Worm (Caenorhabditis elegans) whole organism, midembryonic: ENCODE results near the gene F49E8.7.

Experiments used
- T22C8.4 ChIP-seq: fragments of 200-800 bp; sonication (Bioruptor generic); IDR thresholded peaks from 2 replicates; pipeline ENCODE4 v1.3.6; 2022; ENCODE audit warnings: missing genetic modification characterization, missing compliant biosample characterization
- cog-1 ChIP-seq: sonication (generic microtip); optimal IDR thresholded peaks from 2 replicates; lab custom pipeline; 2016; ENCODE audit warnings: missing genetic modification characterization, missing compliant biosample characterization
- flt-1 ChIP-seq: fragments of 200-800 bp; sonication (Bioruptor generic); IDR thresholded peaks from 2 replicates; pipeline ENCODE4 v1.3.6; 2022; ENCODE audit warnings: missing genetic modification characterization, missing compliant biosample characterization
- klf-2 ChIP-seq: fragments of 200-800 bp; sonication (Bioruptor generic); conservative IDR thresholded peaks from 2 replicates; pipeline ENCODE4 v1.3.6; 2022; ENCODE audit warnings: missing genetic modification reagents, missing genetic modification characterization, missing compliant biosample characterization
- med-1 ChIP-seq: sonication (generic microtip); optimal IDR thresholded peaks from 2 replicates; lab custom pipeline; 2017; ENCODE audit warnings: missing genetic modification characterization, mild to moderate bottlenecking, missing compliant biosample characterization, antibody characterized with exemption, missing genetic modification reagents; ENCODE audit not compliant: insufficient read depth
- ref-1 ChIP-seq: fragments of 200-800 bp; sonication (Bioruptor generic); conservative IDR thresholded peaks from 2 replicates; pipeline ENCODE4 v1.3.6; 2022; ENCODE audit warnings: missing genetic modification reagents, missing genetic modification characterization, missing compliant biosample characterization
- tab-1 ChIP-seq: fragments of 200-800 bp; sonication (Bioruptor generic); IDR thresholded peaks from 2 replicates; pipeline ENCODE4 v1.3.6; 2022; ENCODE audit warnings: missing genetic modification characterization, missing compliant biosample characterization
- ztf-23 ChIP-seq: fragments of 200-800 bp; sonication (Bioruptor generic); IDR thresholded peaks from 2 replicates; pipeline ENCODE4 v1.3.6; 2022; ENCODE audit warnings: missing genetic modification reagents, missing genetic modification characterization, missing compliant biosample characterization
- ztf-29 ChIP-seq: fragments of 200-800 bp; sonication (Bioruptor generic); IDR thresholded peaks from 2 replicates; pipeline ENCODE4 v1.3.6; 2022; ENCODE audit warnings: missing genetic modification reagents, missing genetic modification characterization, missing compliant biosample characterization

F49E8.7 gene

ce11 chrIV:7505866-7506488, 50.2 kb downstream of the F49E8.7 start:
- TF ChIP-seq cog-1 (tag; lab: Kevin White, UChicago) (no peak), flt-1 (GFP tag; lab: Robert Waterston, UW) (no peak), ztf-29 (GFP tag; lab: Robert Waterston, UW) (no peak), ztf-23 (no peak), T22C8.4 (GFP tag; lab: Robert Waterston, UW) (no peak), tab-1 (GFP tag; lab: Robert Waterston, UW) (no peak), med-1 (no peak), ref-1 (GFP tag; lab: Robert Waterston, UW) (no peak), klf-2 (GFP tag; lab: Robert Waterston, UW) (no peak)
